Fruit fly (Drosophila melanogaster) whole organism, embryonic: ENCODE results near the gene lobo.

ENCODE experiments used
- Awh ChIP-seq: fragments of 200-800 bp; sonication (Bioruptor generic); IDR thresholded peaks from 2 replicates; pipeline ENCODE4, ENCODE4 v1.3.6; 2022; ENCODE audit warnings: missing biosample characterization, missing genetic modification characterization
- BEAF-32 ChIP-seq: fragments of 200-800 bp; sonication (Bioruptor generic); optimal IDR thresholded peaks from 3 replicates; lab custom pipeline; 2017; ENCODE audit warnings: missing biosample characterization, missing genetic modification characterization, mild to moderate bottlenecking, moderate library complexity, missing genetic modification reagents
- CG10267 ChIP-seq: fragments of 200-800 bp; sonication (Bioruptor generic); optimal IDR thresholded peaks from 2 replicates; lab custom pipeline; 2018; ENCODE audit warnings: missing biosample characterization, mild to moderate bottlenecking, missing genetic modification characterization, moderate library complexity
- CG10274 ChIP-seq: fragments of 200-800 bp; sonication (Bioruptor generic); optimal IDR thresholded peaks from 3 replicates; lab custom pipeline; 2017; ENCODE audit warnings: missing biosample characterization, mild to moderate bottlenecking, missing genetic modification characterization
- CG10321 ChIP-seq: fragments of 200-800 bp; sonication (Bioruptor generic); IDR thresholded peaks from 2 replicates; pipeline ENCODE4 v1.3.6; 2022; ENCODE audit warnings: missing biosample characterization, missing genetic modification characterization
- CG13287 ChIP-seq: fragments of 200-800 bp; sonication (Bioruptor generic); IDR thresholded peaks from 2 replicates; pipeline ENCODE4 v1.3.6; 2022; ENCODE audit warnings: missing biosample characterization, missing genetic modification characterization; ENCODE audit not compliant: partially characterized antibody
- CG14710 ChIP-seq: fragments of 200-800 bp; sonication (Bioruptor generic); optimal IDR thresholded peaks from 3 replicates; lab custom pipeline; 2019; ENCODE audit warnings: missing biosample characterization, mild to moderate bottlenecking, missing genetic modification characterization, moderate library complexity
- CG14860 ChIP-seq: fragments of 200-800 bp; sonication (Bioruptor generic); IDR thresholded peaks from 3 replicates; pipeline ENCODE4 v1.3.6; 2022; ENCODE audit warnings: missing biosample characterization, missing genetic modification characterization; ENCODE audit not compliant: partially characterized antibody
- CG15514 ChIP-seq: fragments of 200-800 bp; sonication (Bioruptor generic); optimal IDR thresholded peaks from 3 replicates; lab custom pipeline; 2017; ENCODE audit warnings: missing biosample characterization, missing genetic modification characterization, mild to moderate bottlenecking, moderate library complexity, missing genetic modification reagents
- CG1602 ChIP-seq: fragments of 200-800 bp; sonication (Bioruptor generic); optimal IDR thresholded peaks from 3 replicates; lab custom pipeline; 2016; ENCODE audit warnings: missing biosample characterization, missing genetic modification characterization
- CG1603 ChIP-seq: fragments of 200-800 bp; sonication (Bioruptor generic); optimal IDR thresholded peaks from 2 replicates; lab custom pipeline; 2019; ENCODE audit warnings: missing biosample characterization, mild to moderate bottlenecking, missing genetic modification characterization, moderate library complexity
- CG16863 ChIP-seq: fragments of 200-800 bp; sonication (Bioruptor generic); optimal IDR thresholded peaks from 3 replicates; lab custom pipeline; 2016; ENCODE audit warnings: missing biosample characterization, missing genetic modification characterization
- CG17568 ChIP-seq: fragments of 200-800 bp; sonication (Bioruptor generic); optimal IDR thresholded peaks from 2 replicates; lab custom pipeline; 2018; ENCODE audit warnings: missing biosample characterization, mild to moderate bottlenecking, missing genetic modification characterization, moderate library complexity
- CG2116 ChIP-seq: fragments of 200-800 bp; sonication (Bioruptor generic); optimal IDR thresholded peaks from 3 replicates; lab custom pipeline; 2018; ENCODE audit warnings: missing biosample characterization, mild to moderate bottlenecking, missing genetic modification characterization
- CG30403 ChIP-seq: fragments of 200-800 bp; sonication (Bioruptor generic); optimal IDR thresholded peaks from 3 replicates; lab custom pipeline; 2016; ENCODE audit warnings: missing biosample characterization, missing genetic modification characterization
- CG4617 ChIP-seq: fragments of 200-800 bp; sonication (Bioruptor generic); optimal IDR thresholded peaks from 3 replicates; lab custom pipeline; 2016; ENCODE audit warnings: missing biosample characterization, missing genetic modification characterization, borderline replicate concordance
- CG6254 ChIP-seq: fragments of 200-800 bp; sonication (Bioruptor generic); optimal IDR thresholded peaks from 3 replicates; lab custom pipeline; 2017; ENCODE audit warnings: mild to moderate bottlenecking, missing biosample characterization, missing genetic modification reagents, missing genetic modification characterization
- CG9797 ChIP-seq: fragments of 200-800 bp; sonication (Bioruptor generic); optimal IDR thresholded peaks from 3 replicates; lab custom pipeline; 2018; ENCODE audit warnings: missing biosample characterization, mild to moderate bottlenecking, missing genetic modification characterization
- Dp ChIP-seq: fragments of 200-800 bp; sonication (Bioruptor generic); optimal IDR thresholded peaks from 2 replicates; lab custom pipeline; 2018; ENCODE audit warnings: missing biosample characterization, mild to moderate bottlenecking, missing genetic modification characterization, moderate library complexity
- Dref ChIP-seq: fragments of 200-800 bp; sonication (Bioruptor generic); IDR thresholded peaks from 2 replicates; pipeline ENCODE4 v1.3.6; 2022; ENCODE audit warnings: missing biosample characterization, missing genetic modification characterization
- E2f2 ChIP-seq: fragments of 200-800 bp; sonication (Bioruptor generic); IDR thresholded peaks from 2 replicates; pipeline ENCODE4 v1.3.6; 2022; ENCODE audit warnings: missing biosample characterization, missing genetic modification characterization
- Ets97D ChIP-seq: fragments of 200-800 bp; sonication (Bioruptor generic); optimal IDR thresholded peaks from 3 replicates; lab custom pipeline; 2016; ENCODE audit warnings: missing biosample characterization, missing genetic modification characterization
- H15 ChIP-seq: fragments of 200-800 bp; sonication (Bioruptor generic); IDR thresholded peaks from 3 replicates; pipeline ENCODE4 v1.3.6; 2022; ENCODE audit warnings: missing biosample characterization, missing genetic modification characterization
- HLH54F ChIP-seq: fragments of 200-800 bp; sonication (Bioruptor generic); optimal IDR thresholded peaks from 3 replicates; lab custom pipeline; 2016; ENCODE audit warnings: missing biosample characterization, missing genetic modification characterization
- MBD-R2 ChIP-seq: fragments of 200-800 bp; sonication (Bioruptor generic); IDR thresholded peaks from 2 replicates; pipeline ENCODE4 v1.3.6; 2022; ENCODE audit warnings: missing biosample characterization, missing genetic modification characterization
- MESR4 ChIP-seq: fragments of 200-800 bp; sonication (Bioruptor generic); optimal IDR thresholded peaks from 2 replicates; lab custom pipeline; 2018; ENCODE audit warnings: missing biosample characterization, mild to moderate bottlenecking, missing genetic modification characterization, moderate library complexity
- MTF-1 ChIP-seq: fragments of 200-800 bp; sonication (Bioruptor generic); optimal IDR thresholded peaks from 2 replicates; lab custom pipeline; 2018; ENCODE audit warnings: missing biosample characterization, mild to moderate bottlenecking, missing genetic modification characterization, borderline replicate concordance
- Med ChIP-seq: fragments of 200-800 bp; sonication (Bioruptor generic); peaks from one replicate; lab custom pipeline; 2016; ENCODE audit warnings: missing biosample characterization, missing genetic modification characterization, mild to moderate bottlenecking, inconsistent platforms, moderate library complexity
- Myb ChIP-seq: fragments of 200-800 bp; sonication (Bioruptor generic); optimal IDR thresholded peaks from 2 replicates; lab custom pipeline; 2016; ENCODE audit warnings: missing biosample characterization, missing genetic modification characterization
- Stat92E ChIP-seq, 3 experiments: fragments of >200 bp in 2 of 3; fragments of 200-800 bp in 1 of 3; sonication (Bioruptor generic) in 1 of 3; optimal IDR thresholded peaks; 2 replicates each; lab custom pipeline; 2017 to 2019; ENCODE audit warnings: missing biosample characterization in 3 of 3, missing genetic modification characterization in 3 of 3, mild to moderate bottlenecking in 1 of 3, moderate library complexity in 1 of 3
- amos ChIP-seq: fragments of 200-800 bp; sonication (Bioruptor generic); IDR thresholded peaks from 2 replicates; pipeline ENCODE4 v1.3.6; 2022; ENCODE audit warnings: missing biosample characterization, missing genetic modification characterization; ENCODE audit not compliant: partially characterized antibody
- bbx ChIP-seq: fragments of 200-800 bp; sonication (Bioruptor generic); IDR thresholded peaks from 2 replicates; pipeline ENCODE4 v1.3.6; 2022; ENCODE audit warnings: missing biosample characterization, missing genetic modification characterization; ENCODE audit not compliant: partially characterized antibody
- cg ChIP-seq: fragments of 200-800 bp; sonication (Bioruptor generic); optimal IDR thresholded peaks from 3 replicates; lab custom pipeline; 2019; ENCODE audit warnings: missing biosample characterization, mild to moderate bottlenecking, missing genetic modification characterization, moderate library complexity
- da ChIP-seq: fragments of 200-800 bp; sonication (Bioruptor generic); optimal IDR thresholded peaks from 2 replicates; lab custom pipeline; 2016; ENCODE audit warnings: missing biosample characterization, missing genetic modification characterization
- dmrt11E ChIP-seq: fragments of 200-800 bp; sonication (Bioruptor generic); optimal IDR thresholded peaks from 3 replicates; lab custom pipeline; 2018; ENCODE audit warnings: missing biosample characterization, mild to moderate bottlenecking, missing genetic modification characterization, moderate library complexity
- gfzf ChIP-seq: fragments of 200-800 bp; sonication (Bioruptor generic); optimal IDR thresholded peaks from 2 replicates; lab custom pipeline; 2016; ENCODE audit warnings: missing biosample characterization, mild to moderate bottlenecking, missing genetic modification characterization, moderate library complexity
- grau ChIP-seq: fragments of 200-800 bp; optimal IDR thresholded peaks from 3 replicates; lab custom pipeline; 2019; ENCODE audit warnings: missing biosample characterization, mild to moderate bottlenecking, missing genetic modification characterization, moderate library complexity
- her ChIP-seq: fragments of 200-800 bp; sonication (Bioruptor generic); optimal IDR thresholded peaks from 2 replicates; lab custom pipeline; 2016; ENCODE audit warnings: missing biosample characterization, missing genetic modification characterization
- knrl ChIP-seq: fragments of 200-800 bp; sonication (Bioruptor generic); IDR thresholded peaks from 3 replicates; pipeline ENCODE4 v1.3.6; 2022; ENCODE audit warnings: missing biosample characterization, missing genetic modification characterization; ENCODE audit not compliant: partially characterized antibody
- pho ChIP-seq: fragments of 200-800 bp; sonication (Bioruptor generic); optimal IDR thresholded peaks from 2 replicates; lab custom pipeline; 2016; ENCODE audit warnings: missing biosample characterization, missing genetic modification characterization
- pzg ChIP-seq: fragments of 200-800 bp; sonication (Bioruptor generic); optimal IDR thresholded peaks from 3 replicates; lab custom pipeline; 2018; ENCODE audit warnings: missing biosample characterization, mild to moderate bottlenecking, missing genetic modification characterization, moderate library complexity
- row ChIP-seq: fragments of 200-800 bp; sonication (Bioruptor generic); IDR thresholded peaks from 3 replicates; pipeline ENCODE4 v1.3.6; 2022; ENCODE audit warnings: missing biosample characterization, missing genetic modification characterization
- stwl ChIP-seq: fragments of 200-800 bp; sonication (Bioruptor generic); optimal IDR thresholded peaks from 3 replicates; lab custom pipeline; 2018; ENCODE audit warnings: missing biosample characterization, mild to moderate bottlenecking, missing genetic modification characterization, moderate library complexity
- tin ChIP-seq: fragments of 200-800 bp; sonication (Bioruptor generic); optimal IDR thresholded peaks from 3 replicates; lab custom pipeline; 2016; ENCODE audit warnings: missing biosample characterization, missing genetic modification characterization
- trem ChIP-seq: fragments of 200-800 bp; optimal IDR thresholded peaks from 3 replicates; lab custom pipeline; 2019; ENCODE audit warnings: missing biosample characterization, mild to moderate bottlenecking, missing genetic modification characterization, moderate library complexity
- tx ChIP-seq: fragments of 200-800 bp; sonication (Bioruptor generic); optimal IDR thresholded peaks from 2 replicates; lab custom pipeline; 2016; ENCODE audit warnings: missing biosample characterization, missing genetic modification characterization
- z ChIP-seq: fragments of 200-800 bp; sonication (Bioruptor generic); IDR thresholded peaks from 3 replicates; pipeline ENCODE4 v1.3.6; 2022; ENCODE audit warnings: missing biosample characterization, missing genetic modification characterization

lobo gene

DNA sequence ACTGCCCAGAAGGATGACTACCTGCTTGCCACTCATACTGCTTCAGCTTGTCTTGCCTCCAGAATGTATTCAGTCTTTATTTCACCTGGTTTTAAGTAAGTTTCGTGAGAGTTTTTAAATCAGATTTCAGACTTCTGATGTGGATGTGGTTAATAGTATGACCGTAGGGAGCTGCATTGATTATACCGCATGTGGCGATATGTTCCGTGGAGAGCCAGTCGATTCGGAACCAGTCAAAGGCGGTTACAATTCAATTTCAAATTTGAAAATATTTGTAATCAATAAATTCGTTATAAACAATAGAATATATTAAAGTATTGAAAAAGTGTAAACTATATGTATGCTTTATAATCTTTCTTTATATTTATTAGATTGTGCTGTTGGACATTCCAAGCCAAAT, 41.8 kb upstream of the lobo start, which contains the start of gene Sil1:
Gene Sil1 (minus strand): TSS at position 168 of the 400 bp plus-strand sequence.
- peak; percentile 76 for TF ChIP-seq gfzf (GFP tag; lab: Kevin White, UChicago)
- no peak for TF ChIP-seq Stat92E (GFP tag; optimal IDR thresholded peaks at IDR 0.05; lab: Kevin White, UChicago)
- no peak for TF ChIP-seq CG17568 (GFP tag; lab: Kevin White, UChicago)
- peak; percentile 33; the same call in 1 of the 2 replicates for TF ChIP-seq amos
- TF ChIP-seq tx (GFP tag; lab: Kevin White, UChicago), result no peak
- peak; percentile 33 for TF ChIP-seq CG4617 (GFP tag; lab: Kevin White, UChicago)
- no peak for TF ChIP-seq da
- no peak for TF ChIP-seq CG16863
- TF ChIP-seq MBD-R2 (GFP tag; lab: Robert Waterston, UW), result peak; percentile 32; the same call in 1 of the 2 replicates
- TF ChIP-seq knrl (GFP tag; lab: Robert Waterston, UW), result peak; percentile 31; the same call in 1 of the 3 replicates
- TF ChIP-seq CG13287 (GFP tag; lab: Robert Waterston, UW), result peak; percentile 9; the same call in 1 of the 2 replicates
- TF ChIP-seq E2f2 (GFP tag; lab: Robert Waterston, UW), result peak; percentile 89
- peak; percentile 22 for TF ChIP-seq CG14710
- TF ChIP-seq trem (tag; lab: Kevin White, UChicago), result peak; percentile 45
- peak; percentile 66 for TF ChIP-seq pzg
- peak; percentile 18 for TF ChIP-seq Ets97D (GFP tag; lab: Kevin White, UChicago)
- 0 out of 3 replicates have a peak, but pooled peaks have one; percentile 5 for TF ChIP-seq row (GFP tag; lab: Robert Waterston, UW)
- no peak for TF ChIP-seq CG30403 (GFP tag; lab: Kevin White, UChicago)
- TF ChIP-seq bbx (GFP tag; lab: Robert Waterston, UW), result peak; percentile 27; the same call in 1 of the 2 replicates
- peak; percentile 40 for TF ChIP-seq BEAF-32 (GFP tag; lab: Kevin White, UChicago)
- TF ChIP-seq CG15514 (GFP tag; lab: Kevin White, UChicago), result peak; percentile 99
- peak; percentile 93 for TF ChIP-seq Myb (GFP tag; lab: Kevin White, UChicago)
- no peak for TF ChIP-seq MTF-1 (GFP tag; lab: Kevin White, UChicago)
- peak; percentile 21 for TF ChIP-seq CG10267 (tag; lab: Kevin White, UChicago)
- TF ChIP-seq MESR4 (GFP tag; lab: Kevin White, UChicago), result peak; percentile 50
- TF ChIP-seq CG2116 (GFP tag; lab: Kevin White, UChicago), result peak; percentile 26
- TF ChIP-seq CG9797 (GFP tag; lab: Kevin White, UChicago), result peak; percentile 75
- TF ChIP-seq Med, result peak; percentile 27
- peak; percentile 84 for TF ChIP-seq Dp (GFP tag; lab: Kevin White, UChicago)
- peak; percentile 22; the same call in 1 of the 2 replicates for TF ChIP-seq Dref
- peak; percentile 49 for TF ChIP-seq stwl (tag; lab: Kevin White, UChicago)
- TF ChIP-seq CG1603, result peak; percentile 67

DNA sequence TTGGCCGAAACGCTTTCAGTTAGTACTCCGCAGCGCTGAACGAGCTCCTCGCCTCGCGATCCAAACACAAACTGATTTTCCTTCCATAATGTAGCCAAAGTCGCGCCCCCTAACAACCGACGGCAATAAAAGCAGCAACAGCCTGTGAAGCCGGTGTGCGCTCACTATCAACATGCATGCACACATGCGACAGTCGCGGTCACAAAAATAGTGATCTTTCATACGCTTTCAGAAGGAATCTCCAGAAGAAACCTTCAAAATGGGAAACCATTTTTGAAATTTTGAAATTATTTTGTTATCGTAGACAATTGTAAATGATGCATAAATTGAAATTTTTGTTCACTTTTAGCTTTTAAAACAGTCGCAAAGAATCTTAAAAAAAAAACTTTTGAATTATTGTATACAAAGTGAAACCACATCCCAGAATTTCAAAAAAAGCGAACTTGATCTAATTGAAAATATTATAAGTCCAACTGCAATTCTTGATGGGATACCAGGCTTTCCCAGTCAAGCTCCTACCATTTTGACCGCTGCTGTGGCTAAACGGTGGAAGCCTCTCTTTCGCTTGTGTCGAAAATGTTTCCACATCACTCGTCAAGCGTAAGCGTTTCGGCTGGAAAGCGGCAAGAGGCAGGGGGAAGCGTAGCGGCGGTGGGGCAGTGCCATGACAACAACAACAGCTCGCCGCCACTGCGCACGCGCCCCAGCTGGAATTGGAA, 38.9 kb upstream of the lobo start, which contains the start of gene Cad96Cb:
Gene Cad96Cb (minus strand): TSS at position 51 of the 719 bp plus-strand sequence.
- TF ChIP-seq dmrt11E (tag; lab: Kevin White, UChicago), result peak; percentile 89
- TF ChIP-seq CG1602, result peak; percentile 73
- TF ChIP-seq HLH54F (GFP tag; lab: Kevin White, UChicago), result peak; percentile 61
- TF ChIP-seq z, result no peak
- TF ChIP-seq CG16863, result peak; percentile 82
- peak; percentile 37 for TF ChIP-seq her (GFP tag; lab: Kevin White, UChicago)
- TF ChIP-seq tin (GFP tag; lab: Kevin White, UChicago), result peak; percentile 89
- no peak for TF ChIP-seq CG10321 (GFP tag; lab: Robert Waterston, UW)
- peak; percentile 81 for TF ChIP-seq grau
- peak; percentile 63 for TF ChIP-seq pho (GFP tag; lab: Kevin White, UChicago)
- TF ChIP-seq gfzf (GFP tag; lab: Kevin White, UChicago), result no peak
- TF ChIP-seq CG10274, result peak; percentile 41
- TF ChIP-seq H15, result peak; percentile 64; the same call in 1 of the 3 replicates
- peak; percentile 90 for TF ChIP-seq CG6254 (GFP tag; lab: Kevin White, UChicago)
- peak; percentile 25; the same call in 1 of the 2 replicates for TF ChIP-seq Awh (GFP tag; lab: Robert Waterston, UW)
- TF ChIP-seq CG14860, result no peak
- no peak for TF ChIP-seq cg (GFP tag; lab: Kevin White, UChicago)
